Worm (Caenorhabditis elegans) whole organism, mixed stage, embryonic: ENCODE measurements around the gene Y45F10D.7.
A peak's percentile ranks its signal among the peaks of the same experiment; 100 is the strongest.

Experiments
- M03D4.4 ChIP-seq: sonication (generic microtip); optimal IDR thresholded peaks from 2 replicates; lab custom pipeline; 2017; ENCODE audit warnings: mild to moderate bottlenecking, missing genetic modification characterization, missing compliant biosample characterization
- ceh-39 ChIP-seq: fragments of 150-350 bp; optimal IDR thresholded peaks from 2 replicates; lab custom pipeline; 2014; ENCODE audit warnings: missing biosample characterization, missing genetic modification characterization
- ceh-43 ChIP-seq: fragments of 200-800 bp; sonication (Bioruptor generic); optimal IDR thresholded peaks from 2 replicates; lab custom pipeline; 2018; ENCODE audit warnings: mild to moderate bottlenecking, missing genetic modification characterization, moderate library complexity, missing compliant biosample characterization
- ceh-83 ChIP-seq: fragments of 200-800 bp; sonication (Bioruptor generic); optimal IDR thresholded peaks from 2 replicates; lab custom pipeline; 2018; ENCODE audit warnings: mild to moderate bottlenecking, missing genetic modification characterization, missing compliant biosample characterization
- ces-1 ChIP-seq: fragments of 150-350 bp; optimal IDR thresholded peaks from 2 replicates; lab custom pipeline; 2014; ENCODE audit warnings: missing biosample characterization, missing genetic modification reagents, missing genetic modification characterization
- cnd-1 ChIP-seq: fragments of 200-800 bp; sonication (Bioruptor generic); optimal IDR thresholded peaks from 2 replicates; lab custom pipeline; 2018; ENCODE audit warnings: mild to moderate bottlenecking, missing genetic modification characterization, missing compliant biosample characterization
- elt-3 ChIP-seq: fragments of 150-350 bp; optimal IDR thresholded peaks from 2 replicates; lab custom pipeline; 2014; ENCODE audit warnings: missing biosample characterization, missing genetic modification characterization
- ham-2 ChIP-seq: fragments of 200-800 bp; sonication (Bioruptor generic); optimal IDR thresholded peaks from 2 replicates; lab custom pipeline; 2018; ENCODE audit warnings: mild to moderate bottlenecking, missing genetic modification characterization, missing compliant biosample characterization
- hlh-1 ChIP-seq: fragments of 150-350 bp; optimal IDR thresholded peaks from 2 replicates; lab custom pipeline; 2014; ENCODE audit warnings: missing biosample characterization, missing genetic modification reagents, missing genetic modification characterization
- lin-13 ChIP-seq: fragments of 150-350 bp; optimal IDR thresholded peaks from 2 replicates; lab custom pipeline; 2014; ENCODE audit warnings: missing biosample characterization, missing genetic modification characterization
- lin-32 ChIP-seq: fragments of 200-800 bp; sonication (Bioruptor generic); optimal IDR thresholded peaks from 2 replicates; lab custom pipeline; 2018; ENCODE audit warnings: mild to moderate bottlenecking, missing genetic modification characterization, missing compliant biosample characterization
- lsy-2 ChIP-seq: fragments of 150-350 bp; optimal IDR thresholded peaks from 2 replicates; lab custom pipeline; 2014; ENCODE audit warnings: missing biosample characterization, missing genetic modification characterization
- mab-5 ChIP-seq: fragments of 150-350 bp; optimal IDR thresholded peaks from 2 replicates; lab custom pipeline; 2014; ENCODE audit warnings: missing biosample characterization, missing genetic modification characterization
- nhr-12 ChIP-seq: fragments of 150-350 bp; optimal IDR thresholded peaks from 2 replicates; lab custom pipeline; 2014; ENCODE audit warnings: missing biosample characterization, missing genetic modification characterization
- nhr-2 ChIP-seq: fragments of 150-350 bp; optimal IDR thresholded peaks from 2 replicates; lab custom pipeline; 2014; ENCODE audit warnings: missing biosample characterization, missing genetic modification characterization
- nhr-28 ChIP-seq: fragments of 150-350 bp; optimal IDR thresholded peaks from 2 replicates; lab custom pipeline; 2014; ENCODE audit warnings: missing biosample characterization, missing genetic modification characterization
- nhr-76 ChIP-seq: sonication (generic microtip); optimal IDR thresholded peaks from 2 replicates; lab custom pipeline; 2017; ENCODE audit warnings: missing biosample characterization, missing genetic modification characterization
- pha-4 ChIP-seq: fragments of 150-350 bp; optimal IDR thresholded peaks from 2 replicates; lab custom pipeline; 2018; ENCODE audit warnings: missing biosample characterization, missing genetic modification reagents, missing genetic modification characterization
- sem-2 ChIP-seq: fragments of 200-800 bp; sonication (Bioruptor generic); optimal IDR thresholded peaks from 2 replicates; lab custom pipeline; 2018; ENCODE audit warnings: mild to moderate bottlenecking, missing genetic modification characterization, missing compliant biosample characterization
- snpc-4 ChIP-seq: fragments of 150-350 bp; optimal IDR thresholded peaks from 2 replicates; lab custom pipeline; 2014; ENCODE audit warnings: missing biosample characterization, missing genetic modification characterization
- sptf-1 ChIP-seq: sonication (generic microtip); optimal IDR thresholded peaks from 2 replicates; lab custom pipeline; 2017; ENCODE audit warnings: mild to moderate bottlenecking, missing genetic modification characterization, moderate library complexity, missing compliant biosample characterization
- tbx-8 ChIP-seq: fragments of 200-800 bp; sonication (Bioruptor generic); optimal IDR thresholded peaks from 2 replicates; lab custom pipeline; 2018; ENCODE audit warnings: mild to moderate bottlenecking, missing genetic modification characterization, moderate library complexity, missing compliant biosample characterization
- unc-120 ChIP-seq: sonication (generic microtip); optimal IDR thresholded peaks from 2 replicates; lab custom pipeline; 2017; ENCODE audit warnings: missing genetic modification characterization, missing compliant biosample characterization; ENCODE audit not compliant: poor library complexity, severe bottlenecking
- unc-39 ChIP-seq: fragments of 150-350 bp; optimal IDR thresholded peaks from 2 replicates; lab custom pipeline; 2014; ENCODE audit warnings: missing biosample characterization, missing genetic modification characterization
- unc-62 ChIP-seq: fragments of 150-350 bp; optimal IDR thresholded peaks from 2 replicates; lab custom pipeline; 2014; ENCODE audit warnings: missing biosample characterization, missing genetic modification reagents, missing genetic modification characterization
- zip-8 ChIP-seq: fragments of 150-350 bp; optimal IDR thresholded peaks from 2 replicates; lab custom pipeline; 2014; ENCODE audit warnings: missing biosample characterization, missing genetic modification characterization

Y45F10D.7 gene

ce11 chrIV:13748798-13749197, 39.9 kb upstream of the Y45F10D.7 start:
- TF ChIP-seq unc-120 (peak; percentile 8), ceh-43 (no peak), hlh-1 (tag; lab: Kevin White, UChicago) (peak; percentile 45), tbx-8 (GFP tag; lab: Kevin White, UChicago) (no peak), ceh-83 (GFP tag; lab: Kevin White, UChicago) (no peak), cnd-1 (no peak), unc-39 (tag; lab: Kevin White, UChicago) (no peak), lin-32 (no peak), sem-2 (GFP tag; lab: Kevin White, UChicago) (no peak)

ce11 chrIV:13750033-13750432, 38.7 kb upstream of the Y45F10D.7 start, which contains the start of gene sorb-1:
Gene sorb-1 (plus strand): TSS chrIV:13750333.
- TF ChIP-seq ces-1 (GFP tag; lab: Kevin White, UChicago) (no peak), ceh-83 (GFP tag; lab: Kevin White, UChicago) (no peak), pha-4 (tag; lab: Kevin White, UChicago) (no peak), nhr-2 (tag; lab: Kevin White, UChicago) (no peak), nhr-12 (tag; lab: Kevin White, UChicago) (no peak), hlh-1 (tag; lab: Kevin White, UChicago) (no peak), zip-8 (tag; lab: Kevin White, UChicago) (no peak)

ce11 chrIV:13755619-13756018, 33.1 kb upstream of the Y45F10D.7 start:
- TF ChIP-seq ces-1 (GFP tag; lab: Kevin White, UChicago), result no peak

- no peak for TF ChIP-seq unc-62 (GFP tag; lab: Kevin White, UChicago)
- TF ChIP-seq nhr-28 (tag; lab: Kevin White, UChicago), result no peak
- TF ChIP-seq sptf-1 (tag; lab: Kevin White, UChicago), result no peak
- TF ChIP-seq zip-8 (tag; lab: Kevin White, UChicago), result no peak
- TF ChIP-seq ces-1 (GFP tag; lab: Kevin White, UChicago), result peak; percentile 88
- TF ChIP-seq, all 35 proteins: peak for 1
Observed at ce11 chrIV:13763449-13763848, 25.3 kb upstream of the Y45F10D.7 start.

ce11 chrIV:13764708-13765107, 24.0 kb upstream of the Y45F10D.7 start:
- TF ChIP-seq mab-5 (no peak), nhr-2 (tag; lab: Kevin White, UChicago) (no peak), lin-32 (no peak), ceh-83 (GFP tag; lab: Kevin White, UChicago) (no peak), M03D4.4 (no peak), ceh-43 (no peak), ceh-39 (no peak)

- TF ChIP-seq unc-39 (tag; lab: Kevin White, UChicago), result no peak
- no peak for TF ChIP-seq zip-8 (tag; lab: Kevin White, UChicago)
- TF ChIP-seq lin-13 (tag; lab: Kevin White, UChicago), result no peak
- no peak for TF ChIP-seq nhr-76
- no peak for TF ChIP-seq nhr-28 (tag; lab: Kevin White, UChicago)
- TF ChIP-seq ces-1 (GFP tag; lab: Kevin White, UChicago), result no peak
- no peak for TF ChIP-seq sptf-1 (tag; lab: Kevin White, UChicago)
- TF ChIP-seq, all 35 proteins: peak for 0
Observed at ce11 chrIV:13774578-13774977, 14.1 kb upstream of the Y45F10D.7 start, which contains the start of gene Y45F10D.2. Gene Y45F10D.2 (minus strand): TSS chrIV:13774678.

ce11 chrIV:13776115-13776514, 12.6 kb upstream of the Y45F10D.7 start, which contains the start of gene Y45F10D.16:
Gene Y45F10D.16 (plus strand): TSS chrIV:13776415.
- no peak for TF ChIP-seq ceh-43
- no peak for TF ChIP-seq hlh-1 (tag; lab: Kevin White, UChicago)
- TF ChIP-seq nhr-2 (tag; lab: Kevin White, UChicago), result no peak
- no peak for TF ChIP-seq lin-32
- no peak for TF ChIP-seq unc-120
- TF ChIP-seq ham-2, result no peak
- no peak for TF ChIP-seq snpc-4 (tag; lab: Kevin White, UChicago)
- TF ChIP-seq nhr-76, result no peak
- TF ChIP-seq zip-8 (tag; lab: Kevin White, UChicago), result no peak
- TF ChIP-seq ces-1 (GFP tag; lab: Kevin White, UChicago), result no peak
- TF ChIP-seq elt-3 (tag; lab: Kevin White, UChicago), result no peak
- TF ChIP-seq sptf-1 (tag; lab: Kevin White, UChicago), result no peak
- no peak for TF ChIP-seq pha-4 (tag; lab: Kevin White, UChicago)
- no peak for TF ChIP-seq lsy-2 (tag; lab: Kevin White, UChicago)
